Fruit fly (Drosophila melanogaster) ovary, adult (tissue): ENCODE results near the gene axo.

Experiments
- CG17801 ChIP-seq: fragments of 200-800 bp; optimal IDR thresholded peaks from 2 replicates; lab custom pipeline; 2019; ENCODE audit warnings: missing biosample characterization, mild to moderate bottlenecking, missing genetic modification characterization, moderate library complexity; ENCODE audit not compliant: partially characterized antibody

The axo gene

dm6 chr3L:4624371-4625154 is 62.6 kb downstream of the axo start:
- peak; percentile 63 for TF ChIP-seq CG17801 (GFP tag; lab: Kevin White, UChicago)

dm6 chr3L:4623870-4624269 is 63.2 kb downstream of the axo start:
- peak; percentile 58 for TF ChIP-seq CG17801 (GFP tag; lab: Kevin White, UChicago)

- TF ChIP-seq CG17801 (GFP tag; lab: Kevin White, UChicago), result no peak
These were observed 64.0 kb downstream of the axo start for dm6 chr3L:4623035-4623580.

- no peak for TF ChIP-seq CG17801 (GFP tag; lab: Kevin White, UChicago)
These were observed 66.2 kb downstream of the axo start, which contains the start of gene CG32246 for dm6 chr3L:4620919-4621318. TSS of gene CG32246 (plus strand) at chr3L:4621219.

- no peak for TF ChIP-seq CG17801 (GFP tag; lab: Kevin White, UChicago)
These were observed 67.5 kb downstream of the axo start for dm6 chr3L:4619497-4620211.

- TF ChIP-seq CG17801 (GFP tag; lab: Kevin White, UChicago), result no peak
These were observed 68.1 kb downstream of the axo start for dm6 chr3L:4618865-4619496.

dm6 chr3L:4615064-4615463 is 72.1 kb downstream of the axo start:
- no peak for TF ChIP-seq CG17801 (GFP tag; lab: Kevin White, UChicago)

dm6 chr3L:4613846-4614247 is 73.3 kb downstream of the axo start:
- no peak for TF ChIP-seq CG17801 (GFP tag; lab: Kevin White, UChicago)

- TF ChIP-seq CG17801 (GFP tag; lab: Kevin White, UChicago), result peak; percentile 73
These were observed 74.0 kb downstream of the axo start for dm6 chr3L:4613083-4613482.

dm6 chr3L:4611311-4611710 is 75.8 kb downstream of the axo start:
- no peak for TF ChIP-seq CG17801 (GFP tag; lab: Kevin White, UChicago)

- no peak for TF ChIP-seq CG17801 (GFP tag; lab: Kevin White, UChicago)
These were observed 79.5 kb downstream of the axo start for dm6 chr3L:4607653-4608052.

- no peak for TF ChIP-seq CG17801 (GFP tag; lab: Kevin White, UChicago)
These were observed 80.2 kb downstream of the axo start for dm6 chr3L:4606739-4607428.

- no peak for TF ChIP-seq CG17801 (GFP tag; lab: Kevin White, UChicago)
These were observed 83.7 kb downstream of the axo start for dm6 chr3L:4603439-4603838.

dm6 chr3L:4602333-4602732 is 84.8 kb downstream of the axo start:
- no peak for TF ChIP-seq CG17801 (GFP tag; lab: Kevin White, UChicago)

dm6 chr3L:4599747-4600146 is 87.4 kb downstream of the axo start:
- TF ChIP-seq CG17801 (GFP tag; lab: Kevin White, UChicago), result no peak
